Worm (Caenorhabditis elegans): Measurements from ENCODE around the gene gcy-9.

Gene gcy-9

ce11 chrX:11346155-11346554 is 8.5 kb upstream of the gcy-9 start, which contains the start of gene oct-2:
oct-2 (plus strand) TSS chrX:11346455.
- TF ChIP-seq nhr-237 (tag; optimal IDR thresholded peaks at IDR 0.05) = no peak

ce11 chrX:11345471-11345870 is 7.8 kb upstream of the gcy-9 start:
- peak; percentile 52 for TF ChIP-seq elt-2 (tag; optimal IDR thresholded peaks at IDR 0.05)
- no peak for TF ChIP-seq fkh-10 (GFP tag; optimal IDR thresholded peaks at IDR 0.05)

- no peak for TF ChIP-seq daf-12 (tag; optimal IDR thresholded peaks at IDR 0.05)
- peak; percentile 5 for TF ChIP-seq lin-39 (tag; optimal IDR thresholded peaks at IDR 0.05)
- no peak for TF ChIP-seq elt-3 (tag; optimal IDR thresholded peaks at IDR 0.05)
- no peak for TF ChIP-seq nhr-67 (tag; optimal IDR thresholded peaks at IDR 0.05)
- TF ChIP-seq fkh-10 (GFP tag; optimal IDR thresholded peaks at IDR 0.05) = no peak
- no peak for TF ChIP-seq mml-1 (tag; optimal IDR thresholded peaks at IDR 0.05)
- no peak for TF ChIP-seq zag-1 (tag; optimal IDR thresholded peaks at IDR 0.05)
- no peak for TF ChIP-seq snpc-4 (tag; optimal IDR thresholded peaks at IDR 0.05)
- TF ChIP-seq egl-5 (tag; optimal IDR thresholded peaks at IDR 0.05) = peak; percentile 7
- no peak for TF ChIP-seq mdl-1 (tag; optimal IDR thresholded peaks at IDR 0.05)
- no peak for TF ChIP-seq ceh-16 (tag; optimal IDR thresholded peaks at IDR 0.05)
- TF ChIP-seq nhr-23 (tag; optimal IDR thresholded peaks at IDR 0.05) = no peak
- TF ChIP-seq ZK546.5 (tag; optimal IDR thresholded peaks at IDR 0.05) = no peak
- TF ChIP-seq fos-1 (tag; optimal IDR thresholded peaks at IDR 0.05) = no peak
Observed at ce11 chrX:11344899-11345298, 7.2 kb upstream of the gcy-9 start.

- TF ChIP-seq zag-1 (tag; optimal IDR thresholded peaks at IDR 0.05) (no peak), pqm-1 (tag; optimal IDR thresholded peaks at IDR 0.05) (peak; percentile 77), nfya-1 (tag; optimal IDR thresholded peaks at IDR 0.05; ENCODE audit: insufficient read depth) (no peak), elt-2 (tag; optimal IDR thresholded peaks at IDR 0.05) (peak; percentile 60), R02D3.7 (tag; optimal IDR thresholded peaks at IDR 0.05) (no peak), nhr-77 (tag; optimal IDR thresholded peaks at IDR 0.05) (no peak), pha-4 (tag; optimal IDR thresholded peaks at IDR 0.05) (peak; percentile 42)
Observed at ce11 chrX:11340478-11340877, 2.8 kb upstream of the gcy-9 start.

- TF ChIP-seq nfya-1 (tag; optimal IDR thresholded peaks at IDR 0.05; ENCODE audit: insufficient read depth) (no peak), elt-1 (tag; optimal IDR thresholded peaks at IDR 0.05) (peak; percentile 13), egl-27 (tag; optimal IDR thresholded peaks at IDR 0.05) (peak; percentile 11), zag-1 (tag; optimal IDR thresholded peaks at IDR 0.05) (no peak), nhr-237 (tag; optimal IDR thresholded peaks at IDR 0.05) (no peak), elt-2 (tag; optimal IDR thresholded peaks at IDR 0.05) (peak; percentile 83), hmg-11 (tag; optimal IDR thresholded peaks at IDR 0.05) (peak; percentile 27), nhr-23 (tag; optimal IDR thresholded peaks at IDR 0.05) (peak; percentile 58), pqm-1 (tag; optimal IDR thresholded peaks at IDR 0.05) (peak; percentile 60), nhr-25 (tag; optimal IDR thresholded peaks at IDR 0.05) (peak; percentile 88), fos-1 (tag; optimal IDR thresholded peaks at IDR 0.05) (no peak), elt-3 (tag; optimal IDR thresholded peaks at IDR 0.05) (no peak), egl-5 (tag; optimal IDR thresholded peaks at IDR 0.05) (no peak)
Observed at ce11 chrX:11339375-11339924, 1.8 kb upstream of the gcy-9 start, which contains the start of gene aco-1. aco-1 (plus strand) TSS chrX:11339874.

ce11 chrX:11337095-11337494 is 588 bp downstream of the gcy-9 start:
- no peak for TF ChIP-seq R02D3.7 (tag; optimal IDR thresholded peaks at IDR 0.05)
- TF ChIP-seq lin-39 (tag; optimal IDR thresholded peaks at IDR 0.05) = no peak
- TF ChIP-seq egl-5 (tag; optimal IDR thresholded peaks at IDR 0.05) = no peak
- TF ChIP-seq fkh-10 (GFP tag; optimal IDR thresholded peaks at IDR 0.05) = no peak
- TF ChIP-seq nhr-12 (tag; optimal IDR thresholded peaks at IDR 0.05) = no peak
- TF ChIP-seq nhr-23 (tag; optimal IDR thresholded peaks at IDR 0.05) = no peak
- TF ChIP-seq nhr-67 (tag; optimal IDR thresholded peaks at IDR 0.05) = no peak
- TF ChIP-seq nhr-25 (tag; optimal IDR thresholded peaks at IDR 0.05) = no peak
- no peak for TF ChIP-seq tbx-2 (tag; optimal IDR thresholded peaks at IDR 0.05)
- TF ChIP-seq ztf-4 (tag; optimal IDR thresholded peaks at IDR 0.05) = no peak
- TF ChIP-seq aly-2 (tag; optimal IDR thresholded peaks at IDR 0.05) = no peak
- no peak for TF ChIP-seq ceh-16 (tag; optimal IDR thresholded peaks at IDR 0.05)
- no peak for TF ChIP-seq ama-1 (optimal IDR thresholded peaks at IDR 0.05)
